Fruit fly (Drosophila melanogaster) whole organism, wandering third instar larva: ENCODE measurements around the gene CG9377.

Experiments used
- CG32264 ChIP-seq: fragments of 200-800 bp; sonication (Bioruptor generic); optimal IDR thresholded peaks from 2 replicates; lab custom pipeline; 2016; ENCODE audit warnings: missing biosample characterization, missing genetic modification characterization
- CG9705 ChIP-seq: fragments of 200-800 bp; sonication (Bioruptor generic); optimal IDR thresholded peaks from 2 replicates; lab custom pipeline; 2018; ENCODE audit warnings: missing biosample characterization, mild to moderate bottlenecking, missing genetic modification characterization
- Dfd ChIP-seq: fragments of >200 bp; optimal IDR thresholded peaks from 2 replicates; lab custom pipeline; 2017; ENCODE audit warnings: missing biosample characterization, missing genetic modification characterization
- Dif ChIP-seq: fragments of 200-275, 200-300 bp; sonication (Bioruptor generic); optimal IDR thresholded peaks from 2 replicates; lab custom pipeline; 2018; ENCODE audit warnings: missing biosample characterization, missing genetic modification characterization; ENCODE audit not compliant: partially characterized antibody
- GATAd ChIP-seq: sonication (Bioruptor generic); optimal IDR thresholded peaks from 2 replicates; lab custom pipeline; 2016; ENCODE audit warnings: missing biosample characterization, missing genetic modification characterization
- HLH106 ChIP-seq: fragments of 200-800 bp; optimal IDR thresholded peaks from 3 replicates; lab custom pipeline; 2019; ENCODE audit warnings: missing biosample characterization, mild to moderate bottlenecking, missing genetic modification characterization, moderate library complexity
- Hnf4 ChIP-seq: fragments of 200-800 bp; sonication (Bioruptor generic); optimal IDR thresholded peaks from 2 replicates; lab custom pipeline; 2016; ENCODE audit warnings: missing biosample characterization, mild to moderate bottlenecking, missing genetic modification characterization
- Hr78 ChIP-seq: fragments of >200 bp; optimal IDR thresholded peaks from 2 replicates; lab custom pipeline; 2017; ENCODE audit warnings: missing biosample characterization, missing genetic modification characterization
- Hr83 ChIP-seq: fragments of 200-300 bp; sonication (Bioruptor generic); optimal IDR thresholded peaks from 2 replicates; lab custom pipeline; 2016; ENCODE audit warnings: missing biosample characterization, mild to moderate bottlenecking, missing genetic modification characterization, moderate library complexity; ENCODE audit not compliant: poor library complexity, severe bottlenecking
- Jra ChIP-seq: sonication (Bioruptor generic); optimal IDR thresholded peaks from 2 replicates; lab custom pipeline; 2016; ENCODE audit warnings: missing biosample characterization, missing genetic modification characterization
- Mio ChIP-seq: sonication (Bioruptor generic); optimal IDR thresholded peaks from 2 replicates; lab custom pipeline; 2016; ENCODE audit warnings: missing biosample characterization, missing genetic modification characterization
- Myc ChIP-seq: fragments of >200 bp; optimal IDR thresholded peaks from 2 replicates; lab custom pipeline; 2017
- N ChIP-seq: fragments of >200 bp; optimal IDR thresholded peaks from 2 replicates; lab custom pipeline; 2018; ENCODE audit warnings: missing biosample characterization, missing external identifiers, missing genetic modification characterization
- OdsH ChIP-seq: fragments of 200-800 bp; sonication (Bioruptor generic); optimal IDR thresholded peaks from 2 replicates; lab custom pipeline; 2016; ENCODE audit warnings: missing biosample characterization, mild to moderate bottlenecking, missing genetic modification characterization
- Rel ChIP-seq, 2 experiments: fragments of 200-800 bp; sonication (Bioruptor generic) in 1 of 2; optimal IDR thresholded peaks; 2 replicates in 1 of 2; 3 replicates in 1 of 2; lab custom pipeline; 2016 to 2019; ENCODE audit warnings: mild to moderate bottlenecking in 2 of 2, missing biosample characterization in 2 of 2, missing genetic modification characterization in 2 of 2, moderate library complexity in 1 of 2
- Sp1 ChIP-seq: fragments of 200-800 bp; sonication (Bioruptor generic); optimal IDR thresholded peaks from 3 replicates; lab custom pipeline; 2019; ENCODE audit warnings: missing biosample characterization, mild to moderate bottlenecking, missing genetic modification characterization, moderate library complexity
- br ChIP-seq: fragments of 200-800 bp; sonication (Bioruptor generic); optimal IDR thresholded peaks from 2 replicates; lab custom pipeline; 2016; ENCODE audit warnings: missing biosample characterization, missing genetic modification characterization
- brk ChIP-seq: fragments of 200-800 bp; sonication (Bioruptor generic); optimal IDR thresholded peaks from 2 replicates; lab custom pipeline; 2016; ENCODE audit warnings: missing biosample characterization, mild to moderate bottlenecking, missing genetic modification characterization
- dl ChIP-seq, 2 experiments: fragments of 175-275, 200-275 bp in 1 of 2; fragments of 200-275 bp in 1 of 2; sonication (Bioruptor generic); optimal IDR thresholded peaks; lab custom pipeline; 2018; ENCODE audit warnings: mild to moderate bottlenecking in 2 of 2, missing biosample characterization in 2 of 2, missing genetic modification characterization in 2 of 2, moderate library complexity in 2 of 2; ENCODE audit not compliant: partially characterized antibody in 2 of 2, insufficient read depth in 1 of 2
- dmrt93B ChIP-seq: fragments of 200-800 bp; sonication (Bioruptor generic); optimal IDR thresholded peaks from 2 replicates; lab custom pipeline; 2018; ENCODE audit warnings: missing biosample characterization, mild to moderate bottlenecking, missing genetic modification characterization
- dsf ChIP-seq: sonication (Bioruptor generic); optimal IDR thresholded peaks from 2 replicates; lab custom pipeline; 2016; ENCODE audit warnings: missing biosample characterization, missing genetic modification characterization, borderline replicate concordance
- ey ChIP-seq: fragments of 200-800 bp; sonication (Bioruptor generic); optimal IDR thresholded peaks from 2 replicates; lab custom pipeline; 2016; ENCODE audit warnings: missing biosample characterization, missing genetic modification characterization
- foxo ChIP-seq, 2 experiments: fragments of 200-800 bp; sonication (Bioruptor generic); optimal IDR thresholded peaks; 2 replicates in 1 of 2; 3 replicates in 1 of 2; lab custom pipeline; 2016 to 2017; ENCODE audit warnings: missing biosample characterization in 2 of 2, missing genetic modification characterization in 2 of 2
- fru ChIP-seq: fragments of 200-800 bp; sonication (Bioruptor generic); optimal IDR thresholded peaks from 3 replicates; lab custom pipeline; 2016; ENCODE audit warnings: missing biosample characterization, mild to moderate bottlenecking, missing genetic modification characterization
- h ChIP-seq: fragments of 200-800 bp; sonication (Bioruptor generic); optimal IDR thresholded peaks from 3 replicates; lab custom pipeline; 2016; ENCODE audit warnings: missing biosample characterization, mild to moderate bottlenecking, missing genetic modification characterization
- jim ChIP-seq: fragments of 175-275, 200-325 bp; sonication (Bioruptor generic); optimal IDR thresholded peaks from 2 replicates; lab custom pipeline; 2016; ENCODE audit warnings: missing biosample characterization, mild to moderate bottlenecking, missing genetic modification characterization
- lola ChIP-seq: fragments of >200 bp; optimal IDR thresholded peaks from 2 replicates; lab custom pipeline; 2017; ENCODE audit warnings: missing biosample characterization, missing genetic modification characterization
- pan ChIP-seq: fragments of >200 bp; optimal IDR thresholded peaks from 2 replicates; lab custom pipeline; 2017
- psq ChIP-seq: fragments of 200-800 bp; sonication (Bioruptor generic); optimal IDR thresholded peaks from 3 replicates; lab custom pipeline; 2017; ENCODE audit warnings: missing biosample characterization, mild to moderate bottlenecking, missing genetic modification characterization, moderate library complexity
- rgr ChIP-seq: fragments of 200-800 bp; sonication (Bioruptor generic); optimal IDR thresholded peaks from 3 replicates; lab custom pipeline; 2016; ENCODE audit warnings: missing biosample characterization, mild to moderate bottlenecking, missing genetic modification characterization
- sage ChIP-seq: fragments of 200-800 bp; sonication (Bioruptor generic); optimal IDR thresholded peaks from 2 replicates; lab custom pipeline; 2016; ENCODE audit warnings: missing biosample characterization, mild to moderate bottlenecking, missing genetic modification characterization
- sv ChIP-seq: fragments of 200-800 bp; sonication (Bioruptor generic); optimal IDR thresholded peaks from 3 replicates; lab custom pipeline; 2016; ENCODE audit warnings: missing biosample characterization, missing genetic modification characterization
- tai ChIP-seq: sonication (Bioruptor generic); optimal IDR thresholded peaks from 2 replicates; lab custom pipeline; 2016; ENCODE audit warnings: missing biosample characterization, missing genetic modification characterization
- usp ChIP-seq: fragments of >200 bp; optimal IDR thresholded peaks from 2 replicates; lab custom pipeline; 2017; ENCODE audit warnings: missing biosample characterization, missing genetic modification characterization

Gene CG9377

DNA sequence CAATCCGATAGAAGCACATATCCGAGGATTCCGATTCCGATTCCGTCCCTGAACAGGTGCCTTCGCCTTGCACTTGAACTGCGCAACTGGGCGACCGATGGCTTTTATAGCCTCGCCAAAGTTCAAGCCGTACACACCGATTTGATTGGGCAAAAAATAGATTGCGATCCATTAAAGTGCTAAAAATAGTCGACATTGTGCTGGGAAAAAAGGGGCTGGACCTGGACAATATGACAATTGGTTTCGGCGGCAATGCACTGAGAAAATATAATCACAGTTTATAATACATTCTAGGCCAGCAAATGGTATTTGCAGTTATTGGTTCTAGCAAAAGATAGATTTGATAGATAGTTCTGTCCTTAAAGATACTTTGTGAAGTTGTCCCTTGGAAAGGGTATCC, at the start of gene CG9377:
TSS of gene CG9377 (minus strand) at position 101 of the 400 bp plus-strand sequence.
- no peak for TF ChIP-seq Jra
- no peak for TF ChIP-seq sage (GFP tag; lab: Kevin White, UChicago)
- TF ChIP-seq Dif (GFP tag; lab: Kevin White, UChicago) = no peak
- no peak for TF ChIP-seq ey (GFP tag; lab: Kevin White, UChicago)

- TF ChIP-seq Hr83 (GFP tag; lab: Kevin White, UChicago) (no peak), Rel (GFP tag; optimal IDR thresholded peaks at IDR 0.05; lab: Kevin White, UChicago) (no peak), Rel (tag; optimal IDR thresholded peaks at IDR 0.05; lab: Kevin White, UChicago) (no peak), Dif (GFP tag; lab: Kevin White, UChicago) (no peak)
These were observed 38.2 kb upstream of the CG9377 start for dm6 chr2L:13399565-13399964.

- TF ChIP-seq rgr (peak; percentile 38), h (GFP tag; lab: Kevin White, UChicago) (peak; percentile 21), Hr78 (GFP tag; lab: Kevin White, UChicago) (no peak), HLH106 (tag; lab: Kevin White, UChicago) (peak; percentile 20), Myc (lab: Kevin White, UChicago) (peak; percentile 21), Sp1 (GFP tag; lab: Kevin White, UChicago) (peak; percentile 62), br (GFP tag; lab: Kevin White, UChicago) (no peak), dmrt93B (peak; percentile 31), foxo (GFP tag; optimal IDR thresholded peaks at IDR 0.05; lab: Kevin White, UChicago) (peak in 1 of 2 experiments; percentile 0), psq (no peak), sage (GFP tag; lab: Kevin White, UChicago) (peak; percentile 48), CG9705 (peak; percentile 42)
These were observed 37.3 kb upstream of the CG9377 start, which contains the start of the genes CG10859 and CG7110 for dm6 chr2L:13398614-13399161. Gene CG10859 (minus strand): TSS chr2L:13398664. Gene CG7110 (plus strand): TSS chr2L:13398991.

DNA sequence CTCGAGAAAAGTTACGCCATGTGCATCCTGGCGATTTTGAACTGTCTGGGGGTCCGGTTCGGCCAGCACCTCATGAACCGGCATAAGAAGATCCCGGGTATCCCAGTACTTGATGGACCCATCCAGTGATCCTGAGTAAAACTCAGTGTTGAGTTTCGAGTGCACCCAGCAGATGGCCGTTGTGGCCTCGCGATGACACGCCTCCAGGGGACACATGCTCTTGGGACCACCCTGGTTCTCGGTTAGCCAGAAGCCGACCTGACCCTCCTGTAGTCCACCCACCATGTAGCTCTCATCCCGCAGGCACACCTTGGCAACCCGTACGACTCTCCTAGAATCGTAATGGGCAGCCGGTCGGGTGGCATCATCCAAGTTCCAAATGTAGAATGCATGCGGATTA, 36.0 kb upstream of the CG9377 start:
- TF ChIP-seq lola (GFP tag; lab: Kevin White, UChicago) = no peak
- TF ChIP-seq Rel (GFP tag; optimal IDR thresholded peaks at IDR 0.05; lab: Kevin White, UChicago) = no peak
- no peak for TF ChIP-seq Rel (tag; optimal IDR thresholded peaks at IDR 0.05; lab: Kevin White, UChicago)
- TF ChIP-seq brk (GFP tag; lab: Kevin White, UChicago) = no peak
- no peak for TF ChIP-seq Dfd (GFP tag; lab: Kevin White, UChicago)
- TF ChIP-seq Dif (GFP tag; lab: Kevin White, UChicago) = no peak
- no peak for TF ChIP-seq psq
- TF ChIP-seq CG32264 (GFP tag; lab: Kevin White, UChicago) = no peak
- TF ChIP-seq dsf = no peak
- TF ChIP-seq br (GFP tag; lab: Kevin White, UChicago) = no peak
- no peak for TF ChIP-seq fru (GFP tag; lab: Kevin White, UChicago)

DNA sequence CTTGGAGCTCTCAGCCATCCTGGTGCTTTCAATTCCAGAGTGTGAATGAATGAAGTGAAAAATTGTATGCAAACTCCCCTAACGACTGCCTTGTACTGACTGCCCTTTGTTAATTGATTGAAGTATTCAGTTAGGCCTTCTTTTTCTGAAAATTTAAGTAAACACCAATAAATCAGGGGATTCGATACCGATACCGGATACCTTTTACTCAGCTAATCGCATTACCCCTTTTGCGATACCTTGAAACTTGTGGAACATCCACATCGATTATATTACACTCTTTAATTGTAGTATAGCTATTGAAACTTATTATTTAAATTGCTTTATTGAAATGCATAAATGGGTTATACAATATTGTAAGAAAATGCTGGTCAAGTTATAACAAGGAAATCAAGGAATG, 34.7 kb upstream of the CG9377 start, which contains the start of gene CG16957:
TSS of gene CG16957 (minus strand) at position 101 of the 400 bp plus-strand sequence.
- TF ChIP-seq OdsH = no peak
- TF ChIP-seq foxo (GFP tag; optimal IDR thresholded peaks at IDR 0.05; lab: Kevin White, UChicago) = no peak
- TF ChIP-seq CG32264 (GFP tag; lab: Kevin White, UChicago) = no peak
- no peak for TF ChIP-seq fru (GFP tag; lab: Kevin White, UChicago)
- TF ChIP-seq br (GFP tag; lab: Kevin White, UChicago) = no peak
- no peak for TF ChIP-seq sage (GFP tag; lab: Kevin White, UChicago)
- no peak for TF ChIP-seq Sp1 (GFP tag; lab: Kevin White, UChicago)

dm6 chr2L:13394903-13395302, 33.5 kb upstream of the CG9377 start, which contains the start of gene RpL24:
Gene RpL24 (minus strand): TSS chr2L:13395131.
- TF ChIP-seq tai (GFP tag; lab: Kevin White, UChicago) = no peak
- TF ChIP-seq sage (GFP tag; lab: Kevin White, UChicago) = peak; percentile 87
- peak; percentile 87 for TF ChIP-seq OdsH
- no peak for TF ChIP-seq dl (GFP tag; optimal IDR thresholded peaks at IDR 0.05; lab: Kevin White, UChicago; ENCODE audit: insufficient read depth in 1 of 2, partially characterized antibody in 2 of 2)
- TF ChIP-seq HLH106 (tag; lab: Kevin White, UChicago) = peak; percentile 76
- no peak for TF ChIP-seq GATAd (GFP tag; lab: Kevin White, UChicago)
- peak; percentile 61 for TF ChIP-seq Rel (GFP tag; optimal IDR thresholded peaks at IDR 0.05; lab: Kevin White, UChicago)
- TF ChIP-seq Rel (tag; optimal IDR thresholded peaks at IDR 0.05; lab: Kevin White, UChicago) = peak; percentile 69
- peak; percentile 53 to 82 for TF ChIP-seq foxo (GFP tag; optimal IDR thresholded peaks at IDR 0.05; lab: Kevin White, UChicago)
- TF ChIP-seq psq = peak; percentile 74
- no peak for TF ChIP-seq Dif (GFP tag; lab: Kevin White, UChicago)
- TF ChIP-seq pan (lab: Kevin White, UChicago) = no peak
- peak; percentile 96 for TF ChIP-seq rgr
- peak; percentile 89 for TF ChIP-seq sv (GFP tag; lab: Kevin White, UChicago)
- peak; percentile 92 for TF ChIP-seq Hr83 (GFP tag; lab: Kevin White, UChicago)
- TF ChIP-seq h (GFP tag; lab: Kevin White, UChicago) = peak; percentile 91
- peak; percentile 69 for TF ChIP-seq ey (GFP tag; lab: Kevin White, UChicago)
- TF ChIP-seq usp (GFP tag; lab: Kevin White, UChicago) = no peak
- TF ChIP-seq Jra = no peak
- no peak for TF ChIP-seq N
- TF ChIP-seq fru (GFP tag; lab: Kevin White, UChicago) = peak; percentile 83
- no peak for TF ChIP-seq lola (GFP tag; lab: Kevin White, UChicago)
- TF ChIP-seq dsf = peak; percentile 27
- no peak for TF ChIP-seq jim
- TF ChIP-seq Myc (lab: Kevin White, UChicago) = peak; percentile 77
- TF ChIP-seq Mio = peak; percentile 75
- no peak for TF ChIP-seq Hnf4 (GFP tag; lab: Kevin White, UChicago)
- no peak for TF ChIP-seq Hr78 (GFP tag; lab: Kevin White, UChicago)
